Worm (Caenorhabditis elegans): ENCODE data around the gene srbc-44.

ce11 chrV:12751495-12752050, 36.8 kb downstream of the srbc-44 start, which contains the start of gene C15C8.6:
- TF ChIP-seq W03F9.2 (tag; optimal IDR thresholded peaks at IDR 0.05): no peak
- no peak for TF ChIP-seq dao-5 (tag; optimal IDR thresholded peaks at IDR 0.05)
